Worm (Caenorhabditis elegans): ENCODE results near the gene F59B2.12.

DNA sequence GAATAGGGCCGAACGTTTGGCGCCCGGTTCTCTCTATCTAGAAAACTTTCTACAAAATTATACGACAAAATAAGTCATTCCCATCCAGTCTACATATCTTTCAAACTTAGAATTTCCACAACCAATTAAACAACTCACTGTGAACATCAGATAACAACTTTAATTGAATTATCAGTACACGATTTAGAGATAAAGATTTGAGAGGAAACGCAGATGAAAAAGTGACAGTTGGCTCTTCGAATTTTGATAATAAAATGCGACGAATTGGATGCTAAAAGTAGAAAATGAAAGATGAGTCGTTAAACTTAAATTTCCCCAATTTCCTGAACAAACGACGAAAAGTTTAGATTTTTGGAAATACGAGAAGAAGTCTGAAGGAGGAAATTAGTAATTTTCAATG, 17.6 kb downstream of the F59B2.12 start:
- TF ChIP-seq lin-39 (tag; optimal IDR thresholded peaks at IDR 0.05) (no peak), fkh-10 (GFP tag; optimal IDR thresholded peaks at IDR 0.05) (no peak), nhr-12 (tag; optimal IDR thresholded peaks at IDR 0.05) (no peak), nhr-20 (tag; optimal IDR thresholded peaks at IDR 0.05) (no peak), ama-1 (optimal IDR thresholded peaks at IDR 0.05) (no peak), hlh-17 (GFP tag; optimal IDR thresholded peaks at IDR 0.05; ENCODE audit: borderline replicate concordance) (no peak), nhr-77 (tag; optimal IDR thresholded peaks at IDR 0.05) (no peak), lir-3 (tag; optimal IDR thresholded peaks at IDR 0.05; ENCODE audit: poor library complexity) (no peak)
